Worm (Caenorhabditis elegans): ENCODE data around the gene clec-179.

DNA sequence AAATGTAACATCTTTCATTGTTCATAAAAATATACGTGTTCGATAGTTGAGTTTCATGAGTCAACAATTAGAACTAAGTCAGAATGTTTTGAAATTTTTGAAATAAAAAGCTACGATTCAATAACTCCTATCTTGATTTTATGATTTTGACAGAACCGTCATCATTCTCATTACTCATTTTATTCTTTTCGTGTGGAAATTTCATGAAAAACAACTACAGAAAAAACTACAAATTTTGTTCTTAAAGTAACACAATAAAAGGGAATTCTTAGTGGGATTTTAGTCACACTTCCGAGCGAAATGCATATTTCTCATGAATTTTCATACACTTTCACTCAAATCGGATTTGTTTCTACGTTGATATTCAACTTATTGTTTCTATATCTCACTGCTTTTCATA, 7.6 kb downstream of the clec-179 start, which contains the start of gene str-44:
- TF ChIP-seq ztf-11 (tag; optimal IDR thresholded peaks at IDR 0.05) = no peak
- no peak for TF ChIP-seq lin-39 (tag; optimal IDR thresholded peaks at IDR 0.05)
- TF ChIP-seq ama-1 (optimal IDR thresholded peaks at IDR 0.05) = no peak
- no peak for TF ChIP-seq nhr-12 (tag; optimal IDR thresholded peaks at IDR 0.05)
- TF ChIP-seq fos-1 (tag; optimal IDR thresholded peaks at IDR 0.05) = no peak
- TF ChIP-seq ceh-82 (tag; optimal IDR thresholded peaks at IDR 0.05) = no peak
- no peak for TF ChIP-seq elt-3 (tag; optimal IDR thresholded peaks at IDR 0.05)
- TF ChIP-seq ztf-4 (tag; optimal IDR thresholded peaks at IDR 0.05) = no peak
- TF ChIP-seq mml-1 (tag; optimal IDR thresholded peaks at IDR 0.05) = no peak
- TF ChIP-seq nhr-77 (tag; optimal IDR thresholded peaks at IDR 0.05) = no peak

Data from whole organism, L3 larva.